Fruit fly (Drosophila melanogaster): ENCODE data around the gene CG2614.

- TF ChIP-seq fru (GFP tag; optimal IDR thresholded peaks at IDR 0.05) (no peak), lola (GFP tag; optimal IDR thresholded peaks at IDR 0.05) (no peak), pan (optimal IDR thresholded peaks at IDR 0.05) (no peak)
These were observed 42.0 kb upstream of the CG2614 start, which contains the start of gene CG15475 for dm6 chr2L:20614222-20614621.

All from whole organism, wandering third instar larva.